Worm (Caenorhabditis elegans): ENCODE measurements around the gene F52D10.2.

F52D10.2 gene

DNA sequence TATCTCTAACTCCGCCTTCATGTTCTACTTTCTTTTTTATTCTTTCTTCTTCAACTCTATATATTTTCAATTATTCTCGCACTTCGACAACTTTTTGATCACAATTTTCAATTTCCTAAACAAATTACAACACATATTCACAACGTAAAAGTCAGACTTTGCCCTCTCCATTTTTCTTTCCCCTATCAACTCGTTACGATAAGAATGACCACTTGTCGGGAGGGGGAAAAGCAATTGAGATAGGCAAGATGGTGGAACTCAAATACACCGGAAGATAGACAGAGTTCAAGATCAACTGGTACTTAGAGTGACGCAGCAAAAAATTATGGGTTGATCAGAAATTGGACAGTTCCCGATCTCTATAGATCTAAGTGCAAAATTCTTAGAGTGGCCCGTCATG is 36.5 kb downstream of the F52D10.2 start:
- TF ChIP-seq egl-13 (tag; optimal IDR thresholded peaks at IDR 0.05) (no peak), elt-2 (tag; optimal IDR thresholded peaks at IDR 0.05) (peak; percentile 35), nhr-47 (tag; optimal IDR thresholded peaks at IDR 0.05) (no peak)

DNA sequence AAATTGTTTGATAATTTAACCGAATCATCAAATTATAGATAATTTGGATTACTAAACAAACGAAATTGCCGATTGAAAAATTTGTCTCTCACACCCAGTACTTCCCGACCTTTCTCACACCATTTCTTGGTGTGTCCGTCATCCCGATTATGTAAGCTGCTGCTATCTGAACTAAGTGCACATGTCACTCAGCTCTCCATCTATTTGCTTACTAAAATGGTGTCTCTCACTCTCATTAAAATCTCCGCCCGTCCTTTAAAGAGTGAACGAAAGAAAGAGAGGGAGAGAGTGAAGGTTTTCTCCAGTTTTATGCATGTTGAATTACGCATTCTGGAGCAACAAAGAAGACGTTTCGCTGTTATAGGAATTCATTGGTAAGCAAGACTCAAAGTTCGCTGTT is 37.0 kb downstream of the F52D10.2 start:
- TF ChIP-seq unc-86 (tag; optimal IDR thresholded peaks at IDR 0.05) (peak; percentile 20), pax-3 (tag; optimal IDR thresholded peaks at IDR 0.05) (no peak), lin-14 (GFP tag; optimal IDR thresholded peaks at IDR 0.05) (peak; percentile 43), dsc-1 (tag; optimal IDR thresholded peaks at IDR 0.05) (peak; percentile 13)

DNA sequence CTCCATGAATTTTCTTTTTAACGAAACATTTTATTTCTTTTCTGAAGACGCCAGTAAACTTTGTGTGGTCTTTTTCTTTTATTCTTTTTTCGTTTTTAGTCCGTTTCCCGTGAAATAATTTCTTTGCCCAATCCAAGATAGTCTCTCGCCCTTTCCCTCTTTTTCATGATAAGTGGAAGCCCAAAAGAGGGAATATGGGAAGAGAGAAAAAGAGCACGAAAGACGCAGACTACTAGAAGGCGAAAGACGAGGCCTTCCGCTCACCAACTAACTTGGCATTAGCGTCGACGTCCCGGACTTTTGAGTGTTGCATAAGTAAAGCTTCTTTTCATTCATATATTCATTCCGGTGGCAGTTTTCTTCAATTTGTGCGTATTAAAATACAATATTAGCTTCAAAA is 38.6 kb downstream of the F52D10.2 start:
- TF ChIP-seq nhr-84 (tag; optimal IDR thresholded peaks at IDR 0.05) (no peak), nhr-47 (tag; optimal IDR thresholded peaks at IDR 0.05) (peak; percentile 13), egl-27 (tag; optimal IDR thresholded peaks at IDR 0.05) (no peak), skn-1 (tag; optimal IDR thresholded peaks at IDR 0.05) (no peak), fos-1 (tag; optimal IDR thresholded peaks at IDR 0.05) (no peak), zag-1 (tag; optimal IDR thresholded peaks at IDR 0.05) (no peak), sup-37 (GFP tag; optimal IDR thresholded peaks at IDR 0.05) (no peak), ceh-82 (tag; optimal IDR thresholded peaks at IDR 0.05) (peak in 1 of 3 experiments; percentile 37), C16A3.4 (tag; optimal IDR thresholded peaks at IDR 0.05) (no peak), hpl-2 (GFP tag; optimal IDR thresholded peaks at IDR 0.05) (no peak), ztf-11 (tag; optimal IDR thresholded peaks at IDR 0.05) (no peak), fkh-10 (GFP tag; optimal IDR thresholded peaks at IDR 0.05) (peak; percentile 23), nhr-11 (tag; optimal IDR thresholded peaks at IDR 0.05) (no peak), snpc-4 (tag; optimal IDR thresholded peaks at IDR 0.05) (no peak), unc-30 (tag; optimal IDR thresholded peaks at IDR 0.05) (no peak), lin-14 (GFP tag; optimal IDR thresholded peaks at IDR 0.05) (peak; percentile 64), pqm-1 (tag; optimal IDR thresholded peaks at IDR 0.05) (no peak), nhr-77 (tag; optimal IDR thresholded peaks at IDR 0.05) (no peak), lir-3 (tag; optimal IDR thresholded peaks at IDR 0.05; ENCODE audit: poor library complexity) (no peak), sox-4 (tag; optimal IDR thresholded peaks at IDR 0.05) (no peak), dsc-1 (tag; optimal IDR thresholded peaks at IDR 0.05) (no peak)

DNA sequence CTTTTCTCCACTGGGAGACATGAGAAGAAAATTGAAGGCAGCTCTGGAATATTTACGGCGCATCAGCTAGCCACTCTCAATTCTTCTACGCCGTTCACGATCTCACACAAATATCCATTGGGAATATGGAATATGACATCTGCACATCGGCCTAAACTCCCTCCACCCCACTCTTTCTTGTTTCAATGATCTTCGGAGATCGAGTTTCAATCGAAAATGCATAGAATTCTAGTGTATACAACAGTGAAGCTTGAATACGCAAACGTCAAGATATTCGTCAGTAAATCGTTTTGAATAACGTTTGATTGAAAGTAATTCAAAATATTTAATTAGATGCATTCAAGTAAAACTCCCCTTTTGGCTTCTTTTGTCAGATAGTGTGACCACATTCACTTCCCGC is 39.7 kb downstream of the F52D10.2 start:
- TF ChIP-seq zip-4 (GFP tag; optimal IDR thresholded peaks at IDR 0.05) (no peak), F16B12.6 (tag; optimal IDR thresholded peaks at IDR 0.05) (no peak), fkh-4 (tag; optimal IDR thresholded peaks at IDR 0.05; ENCODE audit: borderline replicate concordance) (no peak), nhr-47 (tag; optimal IDR thresholded peaks at IDR 0.05) (no peak), C34B4.2 (tag; optimal IDR thresholded peaks at IDR 0.05) (no peak), ztf-11 (tag; optimal IDR thresholded peaks at IDR 0.05) (no peak), pag-3 (tag; optimal IDR thresholded peaks at IDR 0.05; ENCODE audit: borderline replicate concordance, insufficient read depth) (no peak), mab-9 (GFP tag; IDR thresholded peaks at IDR 0.05) (no peak), nhr-19 (GFP tag; conservative IDR thresholded peaks at IDR 0.05) (no peak), ets-5 (GFP tag; IDR thresholded peaks at IDR 0.05) (no peak), blmp-1 (tag; optimal IDR thresholded peaks at IDR 0.05) (no peak), hpl-2 (GFP tag; optimal IDR thresholded peaks at IDR 0.05) (no peak), C16A3.4 (tag; optimal IDR thresholded peaks at IDR 0.05) (no peak), sup-37 (GFP tag; optimal IDR thresholded peaks at IDR 0.05) (no peak), mef-2 (tag; optimal IDR thresholded peaks at IDR 0.05) (no peak), lin-39 (tag; optimal IDR thresholded peaks at IDR 0.05) (no peak), mep-1 (tag; optimal IDR thresholded peaks at IDR 0.05) (no peak), unc-98 (GFP tag; IDR thresholded peaks at IDR 0.05) (no peak)
